Worm (Caenorhabditis elegans) whole organism, L1 larva: ENCODE data around the gene F56D6.11.

ENCODE experiments used
- C04F5.9 ChIP-seq: sonication (generic microtip); optimal IDR thresholded peaks from 2 replicates; lab custom pipeline; 2016; ENCODE audit warnings: missing genetic modification characterization, missing compliant biosample characterization
- C16A3.4 ChIP-seq: fragments of 150-350 bp; optimal IDR thresholded peaks from 2 replicates; lab custom pipeline; 2014; ENCODE audit warnings: missing biosample characterization, missing genetic modification characterization
- F16B12.6 ChIP-seq: fragments of 150-350 bp; optimal IDR thresholded peaks from 2 replicates; lab custom pipeline; 2014; ENCODE audit warnings: missing biosample characterization, missing genetic modification characterization
- aly-2 ChIP-seq: fragments of 150-350 bp; optimal IDR thresholded peaks from 2 replicates; lab custom pipeline; 2014; ENCODE audit warnings: missing biosample characterization, missing genetic modification characterization
- ceh-8 ChIP-seq: fragments of 200-800 bp; sonication (Bioruptor generic); optimal IDR thresholded peaks from 2 replicates; lab custom pipeline; 2018; ENCODE audit warnings: mild to moderate bottlenecking, missing genetic modification characterization, moderate library complexity, missing compliant biosample characterization
- ceh-82 ChIP-seq, 3 experiments: fragments of 150-350 bp in 1 of 3; sonication (generic microtip) in 2 of 3; optimal IDR thresholded peaks; 2 replicates each; lab custom pipeline; 2014 to 2017; ENCODE audit warnings: missing biosample characterization in 3 of 3, missing genetic modification characterization in 3 of 3
- ceh-88 ChIP-seq: fragments of 200-800 bp; sonication (Bioruptor generic); IDR thresholded peaks from 2 replicates; pipeline ENCODE4 v1.3.6; 2022; ENCODE audit warnings: missing genetic modification characterization, missing compliant biosample characterization
- dpl-1 ChIP-seq, 3 experiments: fragments of 150-350 bp in 2 of 3; sonication (generic microtip) in 1 of 3; optimal IDR thresholded peaks; 2 replicates each; lab custom pipeline; 2014 to 2017; ENCODE audit warnings: missing biosample characterization in 3 of 3, missing genetic modification characterization in 3 of 3, missing genetic modification reagents in 3 of 3
- egl-13 ChIP-seq: sonication (generic microtip); optimal IDR thresholded peaks from 2 replicates; lab custom pipeline; 2016; ENCODE audit warnings: missing genotype, missing genetic modification reagents, missing genetic modification characterization, missing compliant biosample characterization
- egl-27 ChIP-seq, 2 experiments: fragments of 150-350 bp in 1 of 2; sonication (generic microtip); optimal IDR thresholded peaks; 3 replicates each; lab custom pipeline; 2017 to 2018; ENCODE audit warnings: missing biosample characterization in 2 of 2, missing genetic modification characterization in 2 of 2, missing genetic modification reagents in 2 of 2
- fkh-10 ChIP-seq: sonication (generic microtip); optimal IDR thresholded peaks from 2 replicates; lab custom pipeline; 2017; ENCODE audit warnings: missing biosample characterization, missing genetic modification reagents, missing genetic modification characterization
- fkh-8 ChIP-seq: sonication (generic microtip); optimal IDR thresholded peaks from 2 replicates; lab custom pipeline; 2016; ENCODE audit warnings: mild to moderate bottlenecking, missing genetic modification characterization, missing compliant biosample characterization
- hlh-17 ChIP-seq: fragments of 200-800 bp; sonication (Bioruptor generic); optimal IDR thresholded peaks from 2 replicates; lab custom pipeline; 2018; ENCODE audit warnings: missing genetic modification characterization, mild to moderate bottlenecking, missing compliant biosample characterization, moderate library complexity, borderline replicate concordance
- hlh-4 ChIP-seq: sonication (generic microtip); optimal IDR thresholded peaks from 2 replicates; lab custom pipeline; 2016; ENCODE audit warnings: mild to moderate bottlenecking, missing genetic modification characterization, missing compliant biosample characterization
- hpl-2 ChIP-seq: fragments of 150-350 bp; optimal IDR thresholded peaks from 2 replicates; lab custom pipeline; 2014; ENCODE audit warnings: missing biosample characterization, missing genetic modification reagents, missing genetic modification characterization
- irx-1 ChIP-seq: sonication (generic microtip); optimal IDR thresholded peaks from 2 replicates; lab custom pipeline; 2016; ENCODE audit warnings: missing genetic modification characterization, missing compliant biosample characterization
- isw-1 ChIP-seq: fragments of 200-800 bp; sonication (Bioruptor generic); IDR thresholded peaks from 2 replicates; pipeline ENCODE4 v1.3.6; 2022; ENCODE audit warnings: missing genetic modification characterization, missing compliant biosample characterization
- jun-1 ChIP-seq: fragments of 150-350 bp; optimal IDR thresholded peaks from 2 replicates; lab custom pipeline; 2014; ENCODE audit warnings: missing biosample characterization, missing genetic modification reagents, missing genetic modification characterization
- lin-14 ChIP-seq: fragments of 200-800 bp; sonication (Bioruptor generic); optimal IDR thresholded peaks from 2 replicates; lab custom pipeline; 2018; ENCODE audit warnings: mild to moderate bottlenecking, missing genetic modification characterization, moderate library complexity, missing compliant biosample characterization
- lin-15B ChIP-seq: fragments of 150-350 bp; sonication (generic microtip); optimal IDR thresholded peaks from 3 replicates; lab custom pipeline; 2014; ENCODE audit warnings: missing biosample characterization, missing genetic modification characterization
- lin-35 ChIP-seq, 2 experiments: fragments of 150-350 bp; optimal IDR thresholded peaks; 2 replicates each; lab custom pipeline; 2014; ENCODE audit warnings: missing biosample characterization in 2 of 2, missing genetic modification characterization in 2 of 2, missing genetic modification reagents in 2 of 2
- lin-39 ChIP-seq: fragments of 150-350 bp; optimal IDR thresholded peaks from 2 replicates; lab custom pipeline; 2014; ENCODE audit warnings: missing biosample characterization, missing genetic modification reagents, missing genetic modification characterization
- mab-9 ChIP-seq: fragments of 200-800 bp; sonication (Bioruptor generic); IDR thresholded peaks from 2 replicates; pipeline ENCODE4 v1.3.6; 2022; ENCODE audit warnings: missing genetic modification reagents, missing genetic modification characterization, missing compliant biosample characterization
- mdl-1 ChIP-seq, 2 experiments: fragments of 150-350 bp; optimal IDR thresholded peaks; 2 replicates each; lab custom pipeline; 2014 to 2017; ENCODE audit warnings: missing biosample characterization in 2 of 2, missing genetic modification characterization in 2 of 2, inconsistent platforms in 1 of 2
- mef-2 ChIP-seq: fragments of 150-350 bp; optimal IDR thresholded peaks from 2 replicates; lab custom pipeline; 2014; ENCODE audit warnings: missing biosample characterization, missing genetic modification characterization
- mep-1 ChIP-seq: fragments of 150-350 bp; optimal IDR thresholded peaks from 2 replicates; lab custom pipeline; 2014; ENCODE audit warnings: missing biosample characterization, missing genetic modification characterization
- nhr-11 ChIP-seq: fragments of 150-350 bp; optimal IDR thresholded peaks from 2 replicates; lab custom pipeline; 2014; ENCODE audit warnings: missing biosample characterization, missing genetic modification characterization
- nhr-12 ChIP-seq: sonication (generic microtip); optimal IDR thresholded peaks from 2 replicates; lab custom pipeline; 2017; ENCODE audit warnings: missing biosample characterization, missing genetic modification characterization
- nhr-19 ChIP-seq: fragments of 200-800 bp; sonication (Bioruptor generic); conservative IDR thresholded peaks from 2 replicates; pipeline ENCODE4 v1.3.6; 2022; ENCODE audit warnings: missing genetic modification characterization, missing compliant biosample characterization
- nhr-47 ChIP-seq: sonication (generic microtip); optimal IDR thresholded peaks from 2 replicates; lab custom pipeline; 2016; ENCODE audit warnings: mild to moderate bottlenecking, missing genetic modification characterization, moderate library complexity, missing compliant biosample characterization
- nhr-71 ChIP-seq: sonication (generic microtip); optimal IDR thresholded peaks from 2 replicates; lab custom pipeline; 2016; ENCODE audit warnings: mild to moderate bottlenecking, missing genetic modification characterization, moderate library complexity, missing compliant biosample characterization
- nhr-76 ChIP-seq: sonication (generic microtip); optimal IDR thresholded peaks from 2 replicates; lab custom pipeline; 2017; ENCODE audit warnings: missing biosample characterization, missing genetic modification characterization
- nhr-77 ChIP-seq: fragments of 150-350 bp; optimal IDR thresholded peaks from 2 replicates; lab custom pipeline; 2014; ENCODE audit warnings: missing biosample characterization, missing genetic modification characterization
- nhr-84 ChIP-seq: sonication (generic microtip); optimal IDR thresholded peaks from 2 replicates; lab custom pipeline; 2017; ENCODE audit warnings: missing biosample characterization, missing genetic modification characterization
- pag-3 ChIP-seq: sonication (generic microtip); optimal IDR thresholded peaks from 2 replicates; lab custom pipeline; 2017; ENCODE audit warnings: missing genetic modification characterization, mild to moderate bottlenecking, missing compliant biosample characterization, antibody characterized with exemption, borderline replicate concordance; ENCODE audit not compliant: insufficient read depth
- pqm-1 ChIP-seq: sonication (generic microtip); optimal IDR thresholded peaks from 3 replicates; lab custom pipeline; 2017; ENCODE audit warnings: missing biosample characterization, missing genetic modification characterization
- skn-1 ChIP-seq: fragments of 150-350 bp; optimal IDR thresholded peaks from 2 replicates; lab custom pipeline; 2014; ENCODE audit warnings: missing biosample characterization, missing genetic modification characterization
- snpc-4 ChIP-seq: fragments of 150-350 bp; optimal IDR thresholded peaks from 2 replicates; lab custom pipeline; 2014; ENCODE audit warnings: missing biosample characterization, missing genetic modification characterization
- snu-23 ChIP-seq: sonication (generic microtip); optimal IDR thresholded peaks from 2 replicates; lab custom pipeline; 2016; ENCODE audit warnings: missing genetic modification characterization, missing compliant biosample characterization
- sox-4 ChIP-seq: sonication (generic microtip); optimal IDR thresholded peaks from 2 replicates; lab custom pipeline; 2016; ENCODE audit warnings: missing genetic modification characterization, missing compliant biosample characterization
- sup-37 ChIP-seq: fragments of 200-800 bp; sonication (Bioruptor generic); optimal IDR thresholded peaks from 2 replicates; lab custom pipeline; 2018; ENCODE audit warnings: mild to moderate bottlenecking, missing genetic modification characterization, missing compliant biosample characterization
- swsn-7 ChIP-seq: sonication (generic microtip); optimal IDR thresholded peaks from 2 replicates; lab custom pipeline; 2016; ENCODE audit warnings: missing genetic modification characterization, missing compliant biosample characterization
- tbx-2 ChIP-seq: sonication (generic microtip); optimal IDR thresholded peaks from 2 replicates; lab custom pipeline; 2016; ENCODE audit warnings: missing genetic modification characterization, missing compliant biosample characterization
- tlp-1 ChIP-seq: fragments of 150-350 bp; optimal IDR thresholded peaks from 2 replicates; lab custom pipeline; 2014; ENCODE audit warnings: missing biosample characterization, missing genetic modification characterization
- unc-130 ChIP-seq: fragments of 150-350 bp; optimal IDR thresholded peaks from 2 replicates; lab custom pipeline; 2017; ENCODE audit warnings: missing biosample characterization, missing genetic modification characterization, inconsistent platforms
- unc-30 ChIP-seq: sonication (generic microtip); optimal IDR thresholded peaks from 2 replicates; lab custom pipeline; 2017; ENCODE audit warnings: missing biosample characterization, missing genetic modification characterization
- unc-86 ChIP-seq: sonication (generic microtip); optimal IDR thresholded peaks from 2 replicates; lab custom pipeline; 2016; ENCODE audit warnings: missing genetic modification characterization, missing compliant biosample characterization
- vab-15 ChIP-seq: sonication (generic microtip); optimal IDR thresholded peaks from 2 replicates; lab custom pipeline; 2017; ENCODE audit warnings: missing genotype, mild to moderate bottlenecking, missing genetic modification characterization, missing compliant biosample characterization
- xbp-1 ChIP-seq: sonication (generic microtip); optimal IDR thresholded peaks from 2 replicates; lab custom pipeline; 2016; ENCODE audit warnings: missing genetic modification characterization, missing compliant biosample characterization
- zag-1 ChIP-seq: fragments of 150-350 bp; optimal IDR thresholded peaks from 2 replicates; lab custom pipeline; 2014; ENCODE audit warnings: missing biosample characterization, missing genetic modification characterization
- zip-4 ChIP-seq: fragments of 200-800 bp; sonication (Bioruptor generic); optimal IDR thresholded peaks from 2 replicates; lab custom pipeline; 2018; ENCODE audit warnings: mild to moderate bottlenecking, missing genetic modification characterization, moderate library complexity, missing compliant biosample characterization
- ztf-4 ChIP-seq: fragments of 150-350 bp; optimal IDR thresholded peaks from 2 replicates; lab custom pipeline; 2014; ENCODE audit warnings: missing biosample characterization, missing genetic modification characterization

F56D6.11 gene

DNA sequence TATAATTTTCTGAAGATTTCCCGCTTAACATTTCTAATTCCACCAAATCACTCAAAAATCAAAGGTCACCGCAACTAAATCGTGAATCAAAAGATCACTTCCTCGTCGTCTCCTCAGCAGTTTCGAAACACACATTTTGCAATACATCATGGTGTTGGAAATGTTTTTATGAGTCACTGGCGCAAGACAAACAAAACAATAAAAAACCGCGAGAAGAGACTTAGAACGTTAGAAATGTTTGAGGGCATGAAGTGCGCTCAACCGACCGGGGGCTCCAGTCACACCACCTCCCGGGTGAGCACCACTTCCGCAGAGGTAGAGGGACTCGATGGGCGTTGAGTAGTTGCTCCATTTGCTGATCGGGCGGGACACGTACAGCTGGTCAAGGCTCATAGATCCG is 31.0 kb downstream of the F56D6.11 start (continued):
- no peak for TF ChIP-seq snu-23 (GFP tag; lab: Kevin White, UChicago)
- no peak for TF ChIP-seq hpl-2 (GFP tag; lab: Kevin White, UChicago)
- peak; percentile 21 for TF ChIP-seq skn-1
- no peak for TF ChIP-seq tbx-2
- TF ChIP-seq pag-3 (tag; lab: Kevin White, UChicago): no peak
- no peak for TF ChIP-seq hlh-17
- TF ChIP-seq fkh-8 (tag; lab: Kevin White, UChicago): no peak
- no peak for TF ChIP-seq mef-2 (tag; lab: Kevin White, UChicago)
- no peak for TF ChIP-seq nhr-84 (tag; lab: Kevin White, UChicago)
- TF ChIP-seq sox-4 (tag; lab: Kevin White, UChicago): no peak
- TF ChIP-seq aly-2 (tag; lab: Kevin White, UChicago): no peak
- TF ChIP-seq ceh-88 (GFP tag; lab: Robert Waterston, UW): no peak
- TF ChIP-seq egl-13 (tag; lab: Kevin White, UChicago): no peak
- TF ChIP-seq nhr-77: no peak

ce11 chrIV:3874417-3874816 is 31.9 kb downstream of the F56D6.11 start:
- TF ChIP-seq lin-35 (GFP tag; optimal IDR thresholded peaks at IDR 0.05; lab: Kevin White, UChicago) (peak; percentile 17 to 41), dpl-1 (GFP tag; optimal IDR thresholded peaks at IDR 0.05; lab: Kevin White, UChicago) (peak; percentile 2 to 17 (median 15)), hlh-4 (tag; lab: Kevin White, UChicago) (no peak), nhr-47 (tag; lab: Kevin White, UChicago) (peak; percentile 22), lin-39 (tag; lab: Kevin White, UChicago) (no peak), lin-15B (tag; lab: Kevin White, UChicago) (peak; percentile 9), nhr-11 (no peak), isw-1 (no peak), jun-1 (tag; lab: Kevin White, UChicago) (no peak), nhr-19 (no peak), unc-86 (no peak), skn-1 (no peak), nhr-71 (tag; lab: Kevin White, UChicago) (peak; percentile 50), C04F5.9 (tag; lab: Kevin White, UChicago) (no peak), fkh-10 (no peak), zag-1 (tag; lab: Kevin White, UChicago) (no peak), ceh-88 (GFP tag; lab: Robert Waterston, UW) (no peak), zip-4 (GFP tag; lab: Kevin White, UChicago) (peak; percentile 8), F16B12.6 (tag; lab: Kevin White, UChicago) (no peak), nhr-76 (tag; lab: Kevin White, UChicago) (no peak), mab-9 (GFP tag; lab: Robert Waterston, UW) (no peak), ceh-8 (GFP tag; lab: Kevin White, UChicago) (no peak), sup-37 (GFP tag; lab: Kevin White, UChicago) (no peak), C16A3.4 (no peak), snpc-4 (tag; lab: Kevin White, UChicago) (no peak), xbp-1 (no peak), mep-1 (tag; lab: Kevin White, UChicago) (peak; percentile 38), mdl-1 (tag; optimal IDR thresholded peaks at IDR 0.05; lab: Kevin White, UChicago) (no peak), ceh-82 (tag; optimal IDR thresholded peaks at IDR 0.05; lab: Kevin White, UChicago) (peak in 1 of 3 experiments; percentile 10), vab-15 (tag; lab: Kevin White, UChicago) (no peak), egl-27 (tag; optimal IDR thresholded peaks at IDR 0.05; lab: Kevin White, UChicago) (no peak), tlp-1 (tag; lab: Kevin White, UChicago) (no peak), ztf-4 (tag; lab: Kevin White, UChicago) (no peak), unc-30 (no peak), irx-1 (no peak), mef-2 (tag; lab: Kevin White, UChicago) (no peak), nhr-12 (no peak), pag-3 (tag; lab: Kevin White, UChicago) (no peak), swsn-7 (tag; lab: Kevin White, UChicago) (peak; percentile 10), pqm-1 (tag; lab: Kevin White, UChicago) (no peak), nhr-84 (tag; lab: Kevin White, UChicago) (no peak), unc-130 (tag; lab: Kevin White, UChicago) (no peak), lin-14 (peak; percentile 77)
